Worm (Caenorhabditis elegans) whole organism, L4 larva: ENCODE measurements around the gene sft-1.

ENCODE experiments used
- D1046.2 ChIP-seq: fragments of 200-800 bp; sonication (Bioruptor generic); IDR thresholded peaks from 2 replicates; pipeline ENCODE4 v1.3.6; 2022; ENCODE audit warnings: missing genetic modification characterization, missing compliant biosample characterization
- F26F4.8 ChIP-seq: fragments of 200-800 bp; sonication (Bioruptor generic); conservative IDR thresholded peaks from 2 replicates; pipeline ENCODE4 v1.3.6; 2022; ENCODE audit warnings: missing genetic modification characterization, missing compliant biosample characterization
- T20F7.1 ChIP-seq: fragments of 200-800 bp; sonication (Bioruptor generic); optimal IDR thresholded peaks from 2 replicates; lab custom pipeline; 2018; ENCODE audit warnings: mild to moderate bottlenecking, missing genetic modification characterization, missing compliant biosample characterization
- Y48G9A.11 ChIP-seq: fragments of 200-800 bp; sonication (Bioruptor generic); IDR thresholded peaks from 2 replicates; pipeline ENCODE4 v1.3.6; 2022; ENCODE audit warnings: missing genetic modification reagents, missing genetic modification characterization, missing compliant biosample characterization
- Y75B8A.6 ChIP-seq: fragments of 200-800 bp; sonication (Bioruptor generic); IDR thresholded peaks from 2 replicates; pipeline ENCODE4 v1.3.6; 2022; ENCODE audit warnings: missing genetic modification reagents, missing genetic modification characterization, missing compliant biosample characterization
- ceh-28 ChIP-seq: fragments of 150-350 bp; optimal IDR thresholded peaks from 2 replicates; lab custom pipeline; 2014; ENCODE audit warnings: missing biosample characterization, missing genetic modification reagents, missing genetic modification characterization
- ceh-44 ChIP-seq: fragments of 200-800 bp; sonication (Bioruptor generic); IDR thresholded peaks from 2 replicates; pipeline ENCODE4 v1.3.6; 2022; ENCODE audit warnings: missing genetic modification reagents, missing genetic modification characterization, missing compliant biosample characterization
- ces-1 ChIP-seq: fragments of 150-350 bp; sonication (generic microtip); optimal IDR thresholded peaks from 4 replicates; lab custom pipeline; 2014; ENCODE audit warnings: missing biosample characterization, missing genetic modification reagents, missing genetic modification characterization
- daf-19 ChIP-seq: fragments of 200-800 bp; sonication (Bioruptor generic); conservative IDR thresholded peaks from 2 replicates; pipeline ENCODE4 v1.3.6; 2022; ENCODE audit warnings: missing genetic modification characterization, missing compliant biosample characterization
- dmd-8 ChIP-seq: fragments of 200-800 bp; sonication (Bioruptor generic); IDR thresholded peaks from 2 replicates; pipeline ENCODE4 v1.3.6; 2022; ENCODE audit warnings: missing genetic modification characterization, missing compliant biosample characterization
- dve-1 ChIP-seq: sonication (generic microtip); optimal IDR thresholded peaks from 2 replicates; lab custom pipeline; 2017; ENCODE audit warnings: antibody characterized with exemption, mild to moderate bottlenecking, missing genetic modification characterization, missing compliant biosample characterization; ENCODE audit not compliant: insufficient read depth
- fkh-10 ChIP-seq: fragments of 150-350 bp; optimal IDR thresholded peaks from 2 replicates; lab custom pipeline; 2014; ENCODE audit warnings: missing biosample characterization, missing genetic modification reagents, missing genetic modification characterization
- gei-8 ChIP-seq: fragments of 200-800 bp; sonication (Bioruptor generic); optimal IDR thresholded peaks from 2 replicates; lab custom pipeline; 2018; ENCODE audit warnings: mild to moderate bottlenecking, missing genetic modification characterization, missing compliant biosample characterization
- hif-1 ChIP-seq, 2 experiments: sonication (generic microtip); optimal IDR thresholded peaks; 2 replicates each; lab custom pipeline; 2016 to 2017; ENCODE audit warnings: missing compliant biosample characterization in 2 of 2, missing genetic modification characterization in 2 of 2, missing genetic modification reagents in 2 of 2, missing genotype in 2 of 2, mild to moderate bottlenecking in 1 of 2
- hlh-30 ChIP-seq: sonication (generic microtip); optimal IDR thresholded peaks from 2 replicates; lab custom pipeline; 2017; ENCODE audit warnings: antibody characterized with exemption, mild to moderate bottlenecking, missing genetic modification characterization, missing compliant biosample characterization; ENCODE audit not compliant: insufficient read depth
- hmg-1.1 ChIP-seq: fragments of 200-800 bp; sonication (Bioruptor generic); IDR thresholded peaks from 2 replicates; pipeline ENCODE4 v1.3.6; 2022; ENCODE audit warnings: missing genetic modification reagents, missing genetic modification characterization, missing compliant biosample characterization
- jun-1 ChIP-seq: fragments of 150-350 bp; optimal IDR thresholded peaks from 2 replicates; lab custom pipeline; 2014; ENCODE audit warnings: missing biosample characterization, missing genetic modification reagents, missing genetic modification characterization
- lin-1 ChIP-seq: fragments of 200-800 bp; sonication (Bioruptor generic); IDR thresholded peaks from 2 replicates; pipeline ENCODE4 v1.3.6; 2022; ENCODE audit warnings: missing genetic modification reagents, missing genetic modification characterization, missing compliant biosample characterization
- lin-13 ChIP-seq: fragments of 150-350 bp; optimal IDR thresholded peaks from 2 replicates; lab custom pipeline; 2014; ENCODE audit warnings: missing biosample characterization, missing genetic modification reagents, missing genetic modification characterization
- lin-15B ChIP-seq: fragments of 150-350 bp; sonication (generic microtip); optimal IDR thresholded peaks from 3 replicates; lab custom pipeline; 2014; ENCODE audit warnings: missing biosample characterization, missing genetic modification characterization
- madf-9 ChIP-seq: fragments of 200-800 bp; sonication (Bioruptor generic); conservative IDR thresholded peaks from 2 replicates; pipeline ENCODE4 v1.3.6; 2022; ENCODE audit warnings: missing genetic modification reagents, missing genetic modification characterization, missing compliant biosample characterization
- mxl-3 ChIP-seq: fragments of 200-800 bp; sonication (Bioruptor generic); optimal IDR thresholded peaks from 2 replicates; lab custom pipeline; 2018; ENCODE audit warnings: mild to moderate bottlenecking, missing genetic modification characterization, missing compliant biosample characterization
- nhr-237 ChIP-seq: sonication (generic microtip); optimal IDR thresholded peaks from 2 replicates; lab custom pipeline; 2017; ENCODE audit warnings: missing biosample characterization, missing genetic modification characterization
- nhr-28 ChIP-seq: fragments of 150-350 bp; optimal IDR thresholded peaks from 2 replicates; lab custom pipeline; 2014; ENCODE audit warnings: missing biosample characterization, missing genetic modification characterization
- nhr-48 ChIP-seq: sonication (generic microtip); optimal IDR thresholded peaks from 2 replicates; lab custom pipeline; 2016; ENCODE audit warnings: mild to moderate bottlenecking, missing genetic modification characterization, missing compliant biosample characterization
- pha-4 ChIP-seq, 2 experiments: fragments of 150-350 bp in 1 of 2; fragments of 200-800 bp in 1 of 2; sonication (Bioruptor generic) in 1 of 2; IDR thresholded peaks in 1 of 2; optimal IDR thresholded peaks in 1 of 2; 2 replicates each; pipeline versions ENCODE4 v1.3.6 to Lab custom; 2014 to 2022; ENCODE audit warnings: missing genetic modification characterization in 2 of 2, missing genetic modification reagents in 2 of 2, missing biosample characterization in 1 of 2, missing compliant biosample characterization in 1 of 2
- saeg-2 ChIP-seq: fragments of 200-800 bp; sonication (Bioruptor generic); IDR thresholded peaks from 2 replicates; pipeline ENCODE4 v1.3.6; 2022; ENCODE audit warnings: missing genetic modification reagents, missing genetic modification characterization, missing compliant biosample characterization
- sdz-12 ChIP-seq: fragments of 200-800 bp; sonication (Bioruptor generic); optimal IDR thresholded peaks from 2 replicates; lab custom pipeline; 2018; ENCODE audit warnings: mild to moderate bottlenecking, missing genetic modification characterization, missing compliant biosample characterization
- snpc-1.2 ChIP-seq: fragments of 200-800 bp; sonication (Bioruptor generic); IDR thresholded peaks from 2 replicates; pipeline ENCODE4 v1.3.6; 2022; ENCODE audit warnings: missing genetic modification reagents, missing genetic modification characterization, missing compliant biosample characterization
- spr-1 ChIP-seq: sonication (generic microtip); optimal IDR thresholded peaks from 2 replicates; lab custom pipeline; 2016; ENCODE audit warnings: mild to moderate bottlenecking, missing genetic modification characterization, missing compliant biosample characterization
- tra-1 ChIP-seq: fragments of 200-800 bp; sonication (Bioruptor generic); IDR thresholded peaks from 2 replicates; pipeline ENCODE4 v1.3.6; 2022; ENCODE audit warnings: missing genetic modification reagents, missing genetic modification characterization, missing compliant biosample characterization
- unc-130 ChIP-seq: sonication (generic microtip); optimal IDR thresholded peaks from 2 replicates; lab custom pipeline; 2016; ENCODE audit warnings: missing genetic modification reagents, missing genetic modification characterization, missing compliant biosample characterization
- unc-62 ChIP-seq, 3 experiments: fragments of 150-350 bp in 1 of 3; sonication (generic microtip); optimal IDR thresholded peaks in 2 of 3; peaks in 1 of 3; 1 replicate in 1 of 3; 2 replicates in 2 of 3; lab custom pipeline; 2014 to 2017; ENCODE audit warnings: missing biosample characterization in 3 of 3, missing genetic modification characterization in 3 of 3, missing genetic modification reagents in 3 of 3, missing genotype in 1 of 3
- zfp-3 ChIP-seq: fragments of 200-800 bp; sonication (Bioruptor generic); conservative IDR thresholded peaks from 2 replicates; pipeline ENCODE4 v1.3.6; 2022; ENCODE audit warnings: missing genetic modification reagents, missing genetic modification characterization, missing compliant biosample characterization
- ztf-11 ChIP-seq: fragments of 150-350 bp; optimal IDR thresholded peaks from 2 replicates; lab custom pipeline; 2014; ENCODE audit warnings: missing biosample characterization, missing genetic modification characterization

Gene sft-1

ce11 chrIII:3047040-3047439, 39.4 kb upstream of the sft-1 start, which contains the start of gene cutl-25:
TSS of gene cutl-25 (minus strand) at chrIII:3047140.
- TF ChIP-seq ces-1: no peak
- peak; percentile 42 for TF ChIP-seq ceh-28

- TF ChIP-seq F26F4.8 (GFP tag; lab: Robert Waterston, UW) (no peak), Y48G9A.11 (GFP tag; lab: Robert Waterston, UW) (no peak), dmd-8 (GFP tag; lab: Robert Waterston, UW) (no peak), unc-130 (GFP tag; lab: Kevin White, UChicago) (no peak), jun-1 (no peak), unc-62 (GFP tag; optimal IDR thresholded peaks at IDR 0.05 in 1 of 2; lab: Kevin White, UChicago) (no peak), unc-62 (tag; optimal IDR thresholded peaks at IDR 0.05; lab: Kevin White, UChicago) (no peak), tra-1 (no peak), D1046.2 (no peak), Y75B8A.6 (no peak), hif-1 (tag; optimal IDR thresholded peaks at IDR 0.05; lab: Kevin White, UChicago) (no peak), mxl-3 (no peak), madf-9 (GFP tag; lab: Robert Waterston, UW) (no peak), spr-1 (tag; lab: Kevin White, UChicago) (no peak), nhr-237 (no peak), hlh-30 (tag; lab: Kevin White, UChicago) (no peak), lin-1 (GFP tag; lab: Robert Waterston, UW) (no peak), pha-4 (GFP tag; IDR thresholded peaks at IDR 0.05; lab: Robert Waterston, UW) (no peak), pha-4 (tag; optimal IDR thresholded peaks at IDR 0.05; lab: Kevin White, UChicago) (no peak), saeg-2 (GFP tag; lab: Robert Waterston, UW) (no peak), zfp-3 (GFP tag; lab: Robert Waterston, UW) (no peak)
- TF ChIP-seq, all 104 proteins: peak for 0
Observed at ce11 chrIII:3047909-3048308, 38.6 kb upstream of the sft-1 start.

- no peak for TF ChIP-seq sdz-12 (GFP tag; lab: Kevin White, UChicago)
- 0 out of 2 replicates have a peak, but pooled peaks have one; percentile 44 for TF ChIP-seq snpc-1.2
- TF ChIP-seq ceh-44 (GFP tag; lab: Robert Waterston, UW): 0 out of 2 replicates have a peak, but pooled peaks have one; percentile 15
Observed at ce11 chrIII:3055878-3056277, 30.6 kb upstream of the sft-1 start.

- TF ChIP-seq zfp-3 (GFP tag; lab: Robert Waterston, UW) (no peak), gei-8 (GFP tag; lab: Kevin White, UChicago) (no peak), nhr-28 (tag; lab: Kevin White, UChicago) (no peak), ztf-11 (no peak), dve-1 (tag; lab: Kevin White, UChicago) (no peak), nhr-48 (no peak), hlh-30 (tag; lab: Kevin White, UChicago) (no peak)
Observed at ce11 chrIII:3060262-3060661, 26.2 kb upstream of the sft-1 start, which contains the start of gene fipr-29. TSS of gene fipr-29 (minus strand) at chrIII:3060362.

DNA sequence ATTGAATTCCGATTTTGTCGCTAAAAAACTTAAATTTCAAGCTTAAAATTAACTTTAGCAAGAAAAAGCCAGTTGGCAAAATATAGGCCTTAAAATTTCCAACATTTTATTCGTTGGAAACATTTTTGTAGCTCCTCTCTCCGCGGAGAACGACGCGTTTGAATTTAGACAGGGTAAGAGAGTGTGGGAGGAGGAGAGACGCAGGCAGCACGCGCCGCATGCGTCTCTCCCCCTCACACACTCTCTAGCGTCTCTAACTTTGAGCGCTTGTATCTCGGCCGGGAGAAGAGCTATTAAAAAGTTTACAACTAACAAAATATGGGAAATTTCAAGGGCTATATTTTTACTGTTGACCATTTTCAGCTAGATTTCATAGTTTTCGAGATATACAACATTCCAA, 25.2 kb upstream of the sft-1 start:
- TF ChIP-seq unc-130 (GFP tag; lab: Kevin White, UChicago) (no peak), lin-13 (GFP tag; lab: Kevin White, UChicago) (no peak), gei-8 (GFP tag; lab: Kevin White, UChicago) (no peak), lin-15B (no peak), hmg-1.1 (GFP tag; lab: Robert Waterston, UW) (no peak), daf-19 (GFP tag; lab: Robert Waterston, UW) (no peak), fkh-10 (no peak), ceh-44 (GFP tag; lab: Robert Waterston, UW) (no peak), Y48G9A.11 (GFP tag; lab: Robert Waterston, UW) (no peak), T20F7.1 (no peak)
